Worm (Caenorhabditis elegans): ENCODE data around the gene fbxa-196.

ce11 chrV:6487878-6488277 lies 39.4 kb downstream of the fbxa-196 start:
- TF ChIP-seq cog-1 (tag; optimal IDR thresholded peaks at IDR 0.05), result no peak
- TF ChIP-seq ref-1 (GFP tag; conservative IDR thresholded peaks at IDR 0.05), result no peak
- TF ChIP-seq ztf-23 (GFP tag; IDR thresholded peaks at IDR 0.05), result no peak
- no peak for TF ChIP-seq T22C8.4 (GFP tag; IDR thresholded peaks at IDR 0.05)
- TF ChIP-seq flt-1 (GFP tag; IDR thresholded peaks at IDR 0.05), result no peak
- TF ChIP-seq tab-1 (GFP tag; IDR thresholded peaks at IDR 0.05), result no peak
